Fruit fly (Drosophila melanogaster) whole organism, wandering third instar larva: ENCODE measurements around the gene vanin-like.

Source experiments
- Abd-B ChIP-seq: fragments of >200 bp; optimal IDR thresholded peaks from 2 replicates; lab custom pipeline; 2017; ENCODE audit warnings: missing biosample characterization, missing genetic modification characterization
- CG9705 ChIP-seq: fragments of 200-800 bp; sonication (Bioruptor generic); optimal IDR thresholded peaks from 2 replicates; lab custom pipeline; 2018; ENCODE audit warnings: missing biosample characterization, mild to moderate bottlenecking, missing genetic modification characterization
- Dfd ChIP-seq: fragments of >200 bp; optimal IDR thresholded peaks from 2 replicates; lab custom pipeline; 2017; ENCODE audit warnings: missing biosample characterization, missing genetic modification characterization
- Dif ChIP-seq: fragments of 200-275, 200-300 bp; sonication (Bioruptor generic); optimal IDR thresholded peaks from 2 replicates; lab custom pipeline; 2018; ENCODE audit warnings: missing biosample characterization, missing genetic modification characterization; ENCODE audit not compliant: partially characterized antibody
- GATAd ChIP-seq: sonication (Bioruptor generic); optimal IDR thresholded peaks from 2 replicates; lab custom pipeline; 2016; ENCODE audit warnings: missing biosample characterization, missing genetic modification characterization
- HLH106 ChIP-seq: fragments of 200-800 bp; optimal IDR thresholded peaks from 3 replicates; lab custom pipeline; 2019; ENCODE audit warnings: missing biosample characterization, mild to moderate bottlenecking, missing genetic modification characterization, moderate library complexity
- Hnf4 ChIP-seq: fragments of 200-800 bp; sonication (Bioruptor generic); optimal IDR thresholded peaks from 2 replicates; lab custom pipeline; 2016; ENCODE audit warnings: missing biosample characterization, mild to moderate bottlenecking, missing genetic modification characterization
- Hr78 ChIP-seq: fragments of >200 bp; optimal IDR thresholded peaks from 2 replicates; lab custom pipeline; 2017; ENCODE audit warnings: missing biosample characterization, missing genetic modification characterization
- Hr83 ChIP-seq: fragments of 200-300 bp; sonication (Bioruptor generic); optimal IDR thresholded peaks from 2 replicates; lab custom pipeline; 2016; ENCODE audit warnings: missing biosample characterization, mild to moderate bottlenecking, missing genetic modification characterization, moderate library complexity; ENCODE audit not compliant: poor library complexity, severe bottlenecking
- Mio ChIP-seq: sonication (Bioruptor generic); optimal IDR thresholded peaks from 2 replicates; lab custom pipeline; 2016; ENCODE audit warnings: missing biosample characterization, missing genetic modification characterization
- N ChIP-seq: fragments of >200 bp; optimal IDR thresholded peaks from 2 replicates; lab custom pipeline; 2018; ENCODE audit warnings: missing biosample characterization, missing external identifiers, missing genetic modification characterization
- OdsH ChIP-seq: fragments of 200-800 bp; sonication (Bioruptor generic); optimal IDR thresholded peaks from 2 replicates; lab custom pipeline; 2016; ENCODE audit warnings: missing biosample characterization, mild to moderate bottlenecking, missing genetic modification characterization
- Rel ChIP-seq, 2 experiments: fragments of 200-800 bp; sonication (Bioruptor generic) in 1 of 2; optimal IDR thresholded peaks; 2 replicates in 1 of 2; 3 replicates in 1 of 2; lab custom pipeline; 2016 to 2019; ENCODE audit warnings: mild to moderate bottlenecking in 2 of 2, missing biosample characterization in 2 of 2, missing genetic modification characterization in 2 of 2, moderate library complexity in 1 of 2
- Sp1 ChIP-seq: fragments of 200-800 bp; sonication (Bioruptor generic); optimal IDR thresholded peaks from 3 replicates; lab custom pipeline; 2019; ENCODE audit warnings: missing biosample characterization, mild to moderate bottlenecking, missing genetic modification characterization, moderate library complexity
- Vsx2 ChIP-seq: fragments of 200-300, 225-300 bp; sonication (Bioruptor generic); optimal IDR thresholded peaks from 2 replicates; lab custom pipeline; 2018; ENCODE audit warnings: missing biosample characterization, missing genetic modification characterization; ENCODE audit not compliant: partially characterized antibody
- br ChIP-seq: fragments of 200-800 bp; sonication (Bioruptor generic); optimal IDR thresholded peaks from 2 replicates; lab custom pipeline; 2016; ENCODE audit warnings: missing biosample characterization, missing genetic modification characterization
- brk ChIP-seq: fragments of 200-800 bp; sonication (Bioruptor generic); optimal IDR thresholded peaks from 2 replicates; lab custom pipeline; 2016; ENCODE audit warnings: missing biosample characterization, mild to moderate bottlenecking, missing genetic modification characterization
- dl ChIP-seq, 2 experiments: fragments of 175-275, 200-275 bp in 1 of 2; fragments of 200-275 bp in 1 of 2; sonication (Bioruptor generic); optimal IDR thresholded peaks; lab custom pipeline; 2018; ENCODE audit warnings: mild to moderate bottlenecking in 2 of 2, missing biosample characterization in 2 of 2, missing genetic modification characterization in 2 of 2, moderate library complexity in 2 of 2; ENCODE audit not compliant: partially characterized antibody in 2 of 2, insufficient read depth in 1 of 2
- dmrt93B ChIP-seq: fragments of 200-800 bp; sonication (Bioruptor generic); optimal IDR thresholded peaks from 2 replicates; lab custom pipeline; 2018; ENCODE audit warnings: missing biosample characterization, mild to moderate bottlenecking, missing genetic modification characterization
- ey ChIP-seq: fragments of 200-800 bp; sonication (Bioruptor generic); optimal IDR thresholded peaks from 2 replicates; lab custom pipeline; 2016; ENCODE audit warnings: missing biosample characterization, missing genetic modification characterization
- foxo ChIP-seq, 2 experiments: fragments of 200-800 bp; sonication (Bioruptor generic); optimal IDR thresholded peaks; 2 replicates in 1 of 2; 3 replicates in 1 of 2; lab custom pipeline; 2016 to 2017; ENCODE audit warnings: missing biosample characterization in 2 of 2, missing genetic modification characterization in 2 of 2
- fru ChIP-seq: fragments of 200-800 bp; sonication (Bioruptor generic); optimal IDR thresholded peaks from 3 replicates; lab custom pipeline; 2016; ENCODE audit warnings: missing biosample characterization, mild to moderate bottlenecking, missing genetic modification characterization
- h ChIP-seq: fragments of 200-800 bp; sonication (Bioruptor generic); optimal IDR thresholded peaks from 3 replicates; lab custom pipeline; 2016; ENCODE audit warnings: missing biosample characterization, mild to moderate bottlenecking, missing genetic modification characterization
- jim ChIP-seq: fragments of 175-275, 200-325 bp; sonication (Bioruptor generic); optimal IDR thresholded peaks from 2 replicates; lab custom pipeline; 2016; ENCODE audit warnings: missing biosample characterization, mild to moderate bottlenecking, missing genetic modification characterization
- lola ChIP-seq: fragments of >200 bp; optimal IDR thresholded peaks from 2 replicates; lab custom pipeline; 2017; ENCODE audit warnings: missing biosample characterization, missing genetic modification characterization
- pan ChIP-seq: fragments of >200 bp; optimal IDR thresholded peaks from 2 replicates; lab custom pipeline; 2017
- psq ChIP-seq: fragments of 200-800 bp; sonication (Bioruptor generic); optimal IDR thresholded peaks from 3 replicates; lab custom pipeline; 2017; ENCODE audit warnings: missing biosample characterization, mild to moderate bottlenecking, missing genetic modification characterization, moderate library complexity
- rgr ChIP-seq: fragments of 200-800 bp; sonication (Bioruptor generic); optimal IDR thresholded peaks from 3 replicates; lab custom pipeline; 2016; ENCODE audit warnings: missing biosample characterization, mild to moderate bottlenecking, missing genetic modification characterization
- sage ChIP-seq: fragments of 200-800 bp; sonication (Bioruptor generic); optimal IDR thresholded peaks from 2 replicates; lab custom pipeline; 2016; ENCODE audit warnings: missing biosample characterization, mild to moderate bottlenecking, missing genetic modification characterization
- sv ChIP-seq: fragments of 200-800 bp; sonication (Bioruptor generic); optimal IDR thresholded peaks from 3 replicates; lab custom pipeline; 2016; ENCODE audit warnings: missing biosample characterization, missing genetic modification characterization
- tai ChIP-seq: sonication (Bioruptor generic); optimal IDR thresholded peaks from 2 replicates; lab custom pipeline; 2016; ENCODE audit warnings: missing biosample characterization, missing genetic modification characterization
- woc ChIP-seq: sonication (Bioruptor generic); optimal IDR thresholded peaks from 2 replicates; lab custom pipeline; 2016; ENCODE audit warnings: missing biosample characterization, mild to moderate bottlenecking, missing genetic modification characterization

The vanin-like gene

DNA sequence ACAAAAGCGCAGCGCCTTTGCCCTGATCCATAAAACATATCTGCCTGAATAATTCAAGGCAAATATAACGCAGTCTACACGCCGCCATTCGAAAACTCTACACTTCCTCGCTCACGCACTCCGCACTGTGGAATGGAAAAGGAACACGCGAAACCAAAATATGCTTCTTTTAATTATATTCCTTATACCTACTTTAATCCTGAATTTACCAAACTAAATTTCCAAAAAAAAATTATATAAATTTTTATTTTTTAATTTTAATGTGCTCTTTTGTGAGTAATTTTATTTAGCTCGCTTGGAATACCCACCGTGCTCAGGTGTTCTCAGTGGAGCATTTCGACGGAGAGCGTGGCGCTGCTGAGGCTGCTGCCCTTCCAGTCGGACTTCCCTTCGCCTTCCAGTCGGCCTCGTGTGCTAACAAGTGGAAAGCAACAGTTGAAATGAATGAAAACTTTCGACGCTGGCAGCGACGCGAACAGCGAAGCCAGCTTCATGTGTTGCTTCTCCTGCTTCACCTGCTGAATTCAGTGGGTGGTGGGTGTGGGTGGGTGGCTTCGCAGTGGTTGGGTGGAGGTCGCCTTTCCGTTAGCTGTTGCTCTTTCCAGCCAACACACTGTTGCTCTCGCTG, 9.1 kb downstream of the vanin-like start:
- TF ChIP-seq fru (peak; percentile 47), HLH106 (tag; lab: Kevin White, UChicago) (peak; percentile 65), tai (GFP tag; lab: Kevin White, UChicago) (no peak), Hr78 (GFP tag; lab: Kevin White, UChicago) (no peak), N (no peak), Rel (GFP tag; optimal IDR thresholded peaks at IDR 0.05; lab: Kevin White, UChicago) (no peak), Rel (tag; optimal IDR thresholded peaks at IDR 0.05; lab: Kevin White, UChicago) (no peak), dmrt93B (GFP tag; lab: Kevin White, UChicago) (peak; percentile 14), foxo (GFP tag; optimal IDR thresholded peaks at IDR 0.05; lab: Kevin White, UChicago) (peak in 1 of 2 experiments; percentile 64), Sp1 (GFP tag; lab: Kevin White, UChicago) (peak; percentile 49), psq (GFP tag; lab: Kevin White, UChicago) (peak; percentile 34), OdsH (GFP tag; lab: Kevin White, UChicago) (peak; percentile 38), ey (peak; percentile 25), h (GFP tag; lab: Kevin White, UChicago) (peak; percentile 59), sv (GFP tag; lab: Kevin White, UChicago) (peak; percentile 40), rgr (GFP tag; lab: Kevin White, UChicago) (peak; percentile 49), dl (GFP tag; optimal IDR thresholded peaks at IDR 0.05; lab: Kevin White, UChicago; ENCODE audit: insufficient read depth in 1 of 2, partially characterized antibody in 2 of 2) (no peak)

DNA sequence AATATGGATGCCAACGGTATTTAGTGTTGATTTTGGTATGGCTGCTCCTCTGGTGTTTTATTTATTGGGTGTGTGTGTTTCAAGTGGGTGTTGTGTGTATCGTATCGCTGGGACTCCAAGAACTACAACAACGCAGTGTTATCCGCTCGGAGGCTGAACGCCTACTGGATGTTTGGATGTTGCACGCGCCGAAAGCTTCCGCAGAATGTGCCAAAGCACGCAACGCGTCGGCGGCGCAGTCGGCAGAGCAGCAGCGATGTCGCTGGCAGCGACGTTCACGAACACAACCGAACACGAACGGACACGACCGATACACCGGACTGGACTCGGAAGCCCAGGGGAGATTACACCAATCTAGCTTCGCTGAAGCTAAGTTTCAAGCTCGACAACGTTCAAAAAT, 10.0 kb downstream of the vanin-like start, which contains the start of gene Ca-alpha1T:
TSS of gene Ca-alpha1T (minus strand) at position 152 of the 400 bp plus-strand sequence.
- TF ChIP-seq jim (GFP tag; lab: Kevin White, UChicago) (no peak), N (no peak), Abd-B (GFP tag; lab: Kevin White, UChicago) (no peak), foxo (GFP tag; optimal IDR thresholded peaks at IDR 0.05; lab: Kevin White, UChicago) (no peak), Hr78 (GFP tag; lab: Kevin White, UChicago) (no peak), brk (GFP tag; lab: Kevin White, UChicago) (no peak), Vsx2 (no peak), OdsH (GFP tag; lab: Kevin White, UChicago) (no peak), br (GFP tag; lab: Kevin White, UChicago) (no peak), psq (GFP tag; lab: Kevin White, UChicago) (no peak), GATAd (no peak), ey (no peak), HLH106 (tag; lab: Kevin White, UChicago) (no peak)

dm6 chrX:6179428-6179827, 22.9 kb downstream of the vanin-like start:
- TF ChIP-seq tai (GFP tag; lab: Kevin White, UChicago) (no peak), Dfd (GFP tag; lab: Kevin White, UChicago) (no peak), Hnf4 (GFP tag; lab: Kevin White, UChicago) (no peak), HLH106 (tag; lab: Kevin White, UChicago) (no peak), Abd-B (GFP tag; lab: Kevin White, UChicago) (no peak), ey (no peak), OdsH (GFP tag; lab: Kevin White, UChicago) (no peak), Dif (GFP tag; lab: Kevin White, UChicago) (no peak), jim (GFP tag; lab: Kevin White, UChicago) (no peak), rgr (GFP tag; lab: Kevin White, UChicago) (no peak), pan (lab: Kevin White, UChicago) (no peak), fru (no peak)

DNA sequence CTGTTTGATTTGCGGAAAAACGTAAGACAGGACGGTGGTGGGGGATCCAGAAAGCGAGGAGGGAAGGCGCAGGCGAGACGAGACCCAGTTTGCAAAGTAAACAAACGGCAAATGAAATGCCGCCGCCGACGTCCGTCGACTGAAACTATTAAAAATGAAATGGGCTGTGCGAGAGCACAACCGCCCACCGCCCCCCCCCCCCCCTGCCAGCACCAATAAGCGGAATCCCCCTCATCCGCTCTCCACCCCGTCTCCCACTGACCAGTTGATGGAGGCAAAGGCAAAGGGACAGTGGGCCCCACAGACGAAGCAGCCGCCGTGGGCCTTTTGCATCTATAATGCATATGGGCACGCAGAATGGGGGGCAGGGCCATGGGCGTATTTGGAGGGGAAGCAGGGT, 35.6 kb downstream of the vanin-like start:
- TF ChIP-seq woc (GFP tag; lab: Kevin White, UChicago) (no peak), Dfd (GFP tag; lab: Kevin White, UChicago) (peak; percentile 46)

dm6 chrX:6151919-6152318, 50.4 kb downstream of the vanin-like start:
- no peak for TF ChIP-seq Hnf4 (GFP tag; lab: Kevin White, UChicago)
- TF ChIP-seq brk (GFP tag; lab: Kevin White, UChicago) = no peak
- no peak for TF ChIP-seq N
- no peak for TF ChIP-seq Sp1 (GFP tag; lab: Kevin White, UChicago)
- TF ChIP-seq fru = no peak
- no peak for TF ChIP-seq Hr78 (GFP tag; lab: Kevin White, UChicago)
- TF ChIP-seq sage = no peak
- no peak for TF ChIP-seq Hr83 (GFP tag; lab: Kevin White, UChicago)
- no peak for TF ChIP-seq Mio (GFP tag; lab: Kevin White, UChicago)
- TF ChIP-seq Dif (GFP tag; lab: Kevin White, UChicago) = no peak
- TF ChIP-seq lola (GFP tag; lab: Kevin White, UChicago) = no peak
- no peak for TF ChIP-seq ey
- no peak for TF ChIP-seq CG9705 (GFP tag; lab: Kevin White, UChicago)
- TF ChIP-seq, all 38 proteins: peak for 0
